Fruit fly (Drosophila melanogaster): Measurements from ENCODE around the gene PMP34.
A peak's percentile ranks its signal among the peaks of the same experiment; 100 is the strongest.

PMP34 gene

DNA sequence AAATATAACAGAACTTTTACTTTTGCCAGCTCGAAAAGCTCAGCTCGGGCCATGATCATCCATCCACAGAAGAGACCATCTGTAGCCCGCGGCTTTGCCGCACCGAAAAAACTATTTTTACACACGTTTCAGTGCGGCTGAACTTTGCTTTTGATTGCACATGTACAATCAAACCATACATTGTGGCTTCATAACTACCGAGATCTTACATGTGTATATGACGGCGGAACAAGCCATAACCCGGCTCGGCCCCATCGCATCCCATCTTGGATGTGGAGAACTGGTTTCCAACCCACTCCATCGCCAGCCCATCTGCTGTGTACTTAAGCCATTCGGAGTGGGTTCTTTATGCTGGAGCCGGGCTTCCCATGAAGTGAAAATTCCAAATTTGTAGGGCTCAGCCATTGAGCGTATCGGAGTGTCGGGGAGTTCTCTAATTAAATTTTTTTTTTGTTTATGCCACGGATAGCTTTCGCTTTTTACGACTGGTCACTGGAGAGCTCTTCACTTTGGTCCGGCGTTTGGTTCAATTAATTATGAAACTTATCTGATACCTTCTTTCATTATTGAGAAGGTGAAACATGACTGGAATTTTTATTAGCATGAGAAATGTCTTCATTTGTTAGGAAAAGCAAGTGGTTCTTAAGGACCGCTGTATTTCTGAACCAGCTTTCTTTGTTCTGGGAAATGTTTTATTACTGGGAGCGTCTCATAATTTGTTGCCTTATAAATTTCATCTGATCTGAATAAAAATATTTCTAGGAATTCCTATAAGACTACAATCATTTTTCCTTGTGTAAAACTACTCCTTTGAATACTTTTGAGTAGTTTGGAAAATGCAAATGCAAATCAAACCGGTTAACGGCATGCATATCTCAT is 47.4 kb upstream of the PMP34 start:
- TF ChIP-seq Abd-B (GFP tag; optimal IDR thresholded peaks at IDR 0.05) (no peak), Rel (GFP tag; optimal IDR thresholded peaks at IDR 0.05) (no peak), Rel (tag; optimal IDR thresholded peaks at IDR 0.05) (peak; percentile 1), dsf (GFP tag; optimal IDR thresholded peaks at IDR 0.05; ENCODE audit: borderline replicate concordance) (no peak), Vsx2 (GFP tag; optimal IDR thresholded peaks at IDR 0.05; ENCODE audit: partially characterized antibody) (no peak), rgr (GFP tag; optimal IDR thresholded peaks at IDR 0.05) (no peak), br (GFP tag; optimal IDR thresholded peaks at IDR 0.05) (no peak), pan (optimal IDR thresholded peaks at IDR 0.05) (no peak)

DNA sequence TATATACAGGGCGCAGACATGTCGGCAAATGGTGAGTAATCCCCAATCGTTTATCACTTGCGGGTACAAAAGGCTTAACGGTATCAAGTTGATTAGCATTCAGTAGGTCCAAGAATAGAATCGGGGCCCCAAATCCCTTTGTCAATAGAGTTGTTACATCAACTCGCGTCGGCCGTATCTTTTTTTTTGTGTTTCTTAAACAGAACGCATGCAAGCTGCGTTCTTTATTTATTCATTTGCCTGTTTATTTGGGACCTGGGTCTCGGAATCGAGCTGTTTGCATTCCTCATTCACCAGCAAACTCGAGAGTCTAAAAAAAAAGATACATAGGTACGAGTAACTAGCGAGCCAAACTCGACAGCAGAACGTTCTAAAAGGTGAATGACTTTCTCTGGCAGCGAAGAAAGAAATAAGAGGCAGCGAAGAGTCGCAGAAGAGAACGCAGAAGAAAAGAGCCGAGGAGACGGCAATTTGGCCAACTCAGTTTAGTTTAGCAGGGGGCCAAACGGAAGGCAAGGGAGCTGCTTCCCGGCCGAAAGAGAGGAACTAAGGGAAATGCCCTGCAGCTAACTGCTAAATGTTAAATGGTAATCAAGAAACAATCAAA is 46.3 kb upstream of the PMP34 start:
- TF ChIP-seq GATAd (GFP tag; optimal IDR thresholded peaks at IDR 0.05) (no peak), psq (GFP tag; optimal IDR thresholded peaks at IDR 0.05) (peak; percentile 10)

dm6 chr3L:4277796-4278195 is 40.8 kb upstream of the PMP34 start, which contains the start of gene Ctl1:
Gene Ctl1 (plus strand): TSS chr3L:4277962.
- TF ChIP-seq Dfd (GFP tag; optimal IDR thresholded peaks at IDR 0.05) (no peak), dmrt93B (GFP tag; optimal IDR thresholded peaks at IDR 0.05) (no peak), lola (GFP tag; optimal IDR thresholded peaks at IDR 0.05) (no peak), N (GFP tag; optimal IDR thresholded peaks at IDR 0.05) (no peak)

dm6 chr3L:4282627-4283026 is 35.9 kb upstream of the PMP34 start, which contains the start of gene CG11583:
Gene CG11583 (minus strand): TSS chr3L:4282817.
- peak; percentile 41 for TF ChIP-seq ey (GFP tag; optimal IDR thresholded peaks at IDR 0.05)
- TF ChIP-seq Mio (GFP tag; optimal IDR thresholded peaks at IDR 0.05): no peak
- peak; percentile 9 for TF ChIP-seq sv (GFP tag; optimal IDR thresholded peaks at IDR 0.05)
- TF ChIP-seq CrebA (GFP tag; optimal IDR thresholded peaks at IDR 0.05; ENCODE audit: borderline replicate concordance): no peak
- TF ChIP-seq woc (GFP tag; optimal IDR thresholded peaks at IDR 0.05): no peak
- TF ChIP-seq OdsH (GFP tag; optimal IDR thresholded peaks at IDR 0.05): peak; percentile 32
- peak; percentile 57 for TF ChIP-seq Myc (optimal IDR thresholded peaks at IDR 0.05)
- no peak for TF ChIP-seq brk (GFP tag; optimal IDR thresholded peaks at IDR 0.05)
- TF ChIP-seq Hr83 (GFP tag; optimal IDR thresholded peaks at IDR 0.05; ENCODE audit: poor library complexity, severe bottlenecking): peak; percentile 70
- peak; percentile 22 for TF ChIP-seq psq (GFP tag; optimal IDR thresholded peaks at IDR 0.05)
- TF ChIP-seq h (GFP tag; optimal IDR thresholded peaks at IDR 0.05): no peak

DNA sequence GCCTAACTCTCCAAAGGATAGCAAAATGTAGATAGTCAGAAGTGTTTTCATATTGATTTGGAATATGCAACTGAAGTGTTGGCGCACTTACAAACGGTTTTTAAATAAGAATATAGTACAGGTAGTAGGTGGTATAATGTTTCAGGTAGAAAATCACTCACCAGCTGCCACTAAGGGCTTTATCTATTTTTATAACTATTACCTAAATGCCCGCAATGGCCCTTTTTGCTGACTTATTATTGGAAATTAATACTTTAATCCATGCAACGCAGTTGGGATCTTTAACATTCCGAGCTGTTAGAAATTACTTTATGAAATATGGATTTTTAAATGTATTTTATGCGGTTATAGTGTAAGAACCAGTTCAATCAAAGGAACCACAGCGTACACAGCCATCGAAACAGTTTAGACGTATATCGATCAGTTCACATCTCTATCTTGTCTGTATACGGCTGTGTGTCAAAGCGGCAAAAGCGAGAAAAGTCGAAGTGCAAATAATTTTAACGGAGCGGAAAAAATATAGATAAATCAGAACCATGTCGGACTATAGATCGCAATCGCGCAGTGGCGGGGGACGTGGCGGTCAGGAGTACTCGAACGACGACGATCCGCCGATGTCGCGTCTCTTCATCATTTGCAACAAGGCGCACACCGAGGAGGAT is 35.0 kb upstream of the PMP34 start, which contains the start of the genes srw and CG1316:
Gene srw, minus strand, starts transcription at position 51 of the 662 bp plus-strand sequence.
Gene CG1316, plus strand, starts transcription at position 424 of the 662 bp plus-strand sequence.
- TF ChIP-seq woc (GFP tag; optimal IDR thresholded peaks at IDR 0.05): no peak
- no peak for TF ChIP-seq lola (GFP tag; optimal IDR thresholded peaks at IDR 0.05)
- TF ChIP-seq CG9705 (GFP tag; optimal IDR thresholded peaks at IDR 0.05): no peak
- no peak for TF ChIP-seq Mio (GFP tag; optimal IDR thresholded peaks at IDR 0.05)
- TF ChIP-seq Hr83 (GFP tag; optimal IDR thresholded peaks at IDR 0.05; ENCODE audit: poor library complexity, severe bottlenecking): no peak
- TF ChIP-seq Hnf4 (GFP tag; optimal IDR thresholded peaks at IDR 0.05): peak; percentile 44
- no peak for TF ChIP-seq OdsH (GFP tag; optimal IDR thresholded peaks at IDR 0.05)
- no peak for TF ChIP-seq Myc (optimal IDR thresholded peaks at IDR 0.05)
- no peak for TF ChIP-seq rgr (GFP tag; optimal IDR thresholded peaks at IDR 0.05)
- TF ChIP-seq dl (GFP tag; optimal IDR thresholded peaks at IDR 0.05; ENCODE audit: insufficient read depth in 1 of 2, partially characterized antibody in 2 of 2): no peak
- peak; percentile 45 for TF ChIP-seq h (GFP tag; optimal IDR thresholded peaks at IDR 0.05)

DNA sequence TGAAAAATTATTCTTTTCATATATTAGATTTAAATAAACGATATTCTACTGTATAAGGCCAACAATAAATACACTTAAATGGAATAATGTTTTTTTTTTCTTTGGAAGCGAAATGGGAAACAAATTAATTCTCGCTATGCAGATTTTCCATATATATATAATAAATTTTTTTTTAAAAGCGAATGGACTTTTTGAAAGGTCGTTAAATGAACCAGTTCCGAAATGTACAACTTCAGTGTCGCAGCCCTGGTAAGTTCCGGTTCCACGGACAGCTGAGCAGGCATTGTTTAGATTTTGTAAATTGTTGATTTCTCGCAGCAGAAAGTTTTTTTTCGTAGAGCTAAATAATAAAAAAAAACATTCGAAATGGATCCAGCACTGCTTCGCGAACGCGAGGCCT is 31.8 kb upstream of the PMP34 start, which contains the start of gene TfIIEbeta:
Gene TfIIEbeta, plus strand, starts transcription at position 255 of the 400 bp plus-strand sequence.
- TF ChIP-seq Dfd (GFP tag; optimal IDR thresholded peaks at IDR 0.05) (no peak), woc (GFP tag; optimal IDR thresholded peaks at IDR 0.05) (peak; percentile 35), Hnf4 (GFP tag; optimal IDR thresholded peaks at IDR 0.05) (no peak), h (GFP tag; optimal IDR thresholded peaks at IDR 0.05) (peak; percentile 12), CG9705 (GFP tag; optimal IDR thresholded peaks at IDR 0.05) (no peak), dmrt93B (GFP tag; optimal IDR thresholded peaks at IDR 0.05) (no peak), Dif (GFP tag; optimal IDR thresholded peaks at IDR 0.05; ENCODE audit: partially characterized antibody) (no peak), Rel (GFP tag; optimal IDR thresholded peaks at IDR 0.05) (no peak), Rel (tag; optimal IDR thresholded peaks at IDR 0.05) (no peak), foxo (GFP tag; optimal IDR thresholded peaks at IDR 0.05) (no peak), rgr (GFP tag; optimal IDR thresholded peaks at IDR 0.05) (peak; percentile 52), Abd-B (GFP tag; optimal IDR thresholded peaks at IDR 0.05) (no peak), HLH106 (tag; optimal IDR thresholded peaks at IDR 0.05) (peak; percentile 16), Hr78 (GFP tag; optimal IDR thresholded peaks at IDR 0.05) (no peak), OdsH (GFP tag; optimal IDR thresholded peaks at IDR 0.05) (peak; percentile 5)

Data from whole organism, wandering third instar larva.